Worm (Caenorhabditis elegans): ENCODE results near the gene ndab-2.

- no peak for TF ChIP-seq npax-4 (tag; optimal IDR thresholded peaks at IDR 0.05)
- TF ChIP-seq ceh-14 (tag; optimal IDR thresholded peaks at IDR 0.05), result no peak
- no peak for TF ChIP-seq ceh-18 (tag; optimal IDR thresholded peaks at IDR 0.05)
- TF ChIP-seq pqm-1 (tag; optimal IDR thresholded peaks at IDR 0.05), result no peak
- no peak for TF ChIP-seq dve-1 (tag; optimal IDR thresholded peaks at IDR 0.05)
- TF ChIP-seq sox-4 (tag; optimal IDR thresholded peaks at IDR 0.05), result no peak
- no peak for TF ChIP-seq unc-86 (tag; optimal IDR thresholded peaks at IDR 0.05)
- TF ChIP-seq C08G9.2 (tag; optimal IDR thresholded peaks at IDR 0.05), result no peak
Observed at ce11 chrIII:7210486-7210885, 29.9 kb downstream of the ndab-2 start.
